Worm (Caenorhabditis elegans): ENCODE results near the gene C17B7.5.
"Not testable (repeated sequence)": the region's sequence is repeated elsewhere in the genome, so short reads cannot be mapped to it uniquely, and the experiment has no call there.

Gene C17B7.5

DNA sequence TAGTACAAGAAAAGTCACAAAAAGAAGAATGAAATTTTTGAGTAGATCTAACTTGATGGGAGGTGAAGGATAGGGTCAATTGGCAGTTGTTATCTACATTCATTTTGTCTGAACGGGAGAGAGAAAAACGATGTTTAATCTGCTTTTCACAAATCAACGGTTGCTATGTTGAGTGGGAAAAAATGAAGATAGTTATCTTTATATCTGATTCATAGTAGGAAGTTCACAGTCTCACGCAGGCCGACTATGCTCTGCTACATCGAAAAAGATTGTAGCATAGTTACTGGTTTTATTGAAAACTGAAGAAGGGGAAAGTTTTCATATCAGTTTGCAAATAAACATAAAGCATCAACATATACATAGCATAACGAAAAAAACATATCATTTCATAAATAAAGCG, 22.1 kb downstream of the C17B7.5 start:
- TF ChIP-seq unc-62 (GFP tag; optimal IDR thresholded peaks at IDR 0.05 in 1 of 2) (peak in 1 of 2 experiments; percentile 28), unc-62 (tag; optimal IDR thresholded peaks at IDR 0.05) (no peak), F44E2.7 (GFP tag; IDR thresholded peaks at IDR 0.05) (no peak)

DNA sequence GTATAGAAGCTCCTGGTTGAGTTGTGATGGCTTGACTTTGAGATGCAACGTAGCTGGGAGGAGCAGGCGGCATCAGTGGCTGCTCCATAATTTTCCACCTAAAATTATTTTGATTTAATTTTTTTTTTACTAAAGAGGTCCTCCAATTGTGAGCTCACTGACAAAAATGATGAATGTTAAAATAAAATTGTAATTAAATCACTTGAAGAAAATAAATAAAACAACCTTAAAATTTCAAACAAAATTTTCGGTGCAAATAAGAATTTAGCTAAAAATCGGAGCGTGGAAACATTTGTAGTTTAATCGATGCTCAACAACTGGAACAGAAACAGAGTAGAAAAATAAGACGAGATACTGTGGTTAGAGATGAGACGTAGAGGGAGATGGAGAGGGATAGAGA, 23.7 kb downstream of the C17B7.5 start, which contains the start of gene scrm-3:
TSS of gene scrm-3 (minus strand) at position 101 of the 400 bp plus-strand sequence.
- TF ChIP-seq ZK546.5 (tag; optimal IDR thresholded peaks at IDR 0.05), result no peak
- no peak for TF ChIP-seq hlh-30 (tag; optimal IDR thresholded peaks at IDR 0.05; ENCODE audit: insufficient read depth)
- TF ChIP-seq set-16 (GFP tag; IDR thresholded peaks at IDR 0.05), result no peak
- no peak for TF ChIP-seq madf-5 (GFP tag; IDR thresholded peaks at IDR 0.05)

DNA sequence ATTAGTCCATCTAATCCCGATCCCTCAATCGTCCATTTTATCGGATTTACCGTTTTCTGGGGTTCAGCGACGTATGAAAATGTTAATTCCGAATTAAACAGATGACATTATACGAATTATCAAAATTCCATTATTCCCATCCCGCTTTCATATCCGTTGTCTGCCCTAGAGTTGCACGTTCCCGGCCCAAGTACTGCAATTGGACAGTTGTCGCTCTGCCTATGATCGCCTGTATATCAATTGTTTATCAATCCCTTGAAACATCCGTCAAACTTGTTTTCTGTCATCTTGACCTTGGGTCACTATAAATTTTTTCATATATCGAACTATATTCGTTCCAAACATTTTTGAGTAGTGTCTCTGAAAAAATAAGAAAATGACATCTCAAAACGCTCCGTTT, 24.8 kb downstream of the C17B7.5 start, which contains the start of gene C04E12.5:
TSS of gene C04E12.5 (plus strand) at position 301 of the 400 bp plus-strand sequence.
- no peak for TF ChIP-seq pqm-1 (tag; optimal IDR thresholded peaks at IDR 0.05)
- peak in 1 of 2 experiments; percentile 78 for TF ChIP-seq unc-62 (GFP tag; optimal IDR thresholded peaks at IDR 0.05 in 1 of 2)
- TF ChIP-seq unc-62 (tag; optimal IDR thresholded peaks at IDR 0.05), result no peak

DNA sequence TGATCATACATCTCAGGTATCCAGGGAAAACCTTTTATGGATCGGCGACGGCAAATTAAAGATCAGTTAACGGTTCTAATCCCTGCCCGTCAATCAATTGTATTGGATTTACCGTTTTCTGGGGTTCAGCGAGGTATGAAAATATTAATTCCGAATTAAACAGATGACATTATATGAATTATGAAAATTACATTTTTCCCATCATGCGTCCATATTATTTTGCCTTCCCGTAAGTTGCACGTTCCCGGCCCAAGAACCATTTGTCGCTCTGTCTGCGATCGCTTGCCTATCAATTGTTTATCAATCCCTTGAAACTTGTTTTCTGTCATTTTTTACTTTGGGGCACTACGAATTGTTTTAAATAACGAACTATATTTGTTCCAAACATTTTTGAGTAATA, 28.2 kb downstream of the C17B7.5 start:
- TF ChIP-seq unc-62 (GFP tag; optimal IDR thresholded peaks at IDR 0.05 in 1 of 2) (peak in 1 of 2 experiments; percentile 97), unc-62 (tag; optimal IDR thresholded peaks at IDR 0.05) (no peak), mxl-2 (GFP tag; conservative IDR thresholded peaks at IDR 0.05) (no peak)

DNA sequence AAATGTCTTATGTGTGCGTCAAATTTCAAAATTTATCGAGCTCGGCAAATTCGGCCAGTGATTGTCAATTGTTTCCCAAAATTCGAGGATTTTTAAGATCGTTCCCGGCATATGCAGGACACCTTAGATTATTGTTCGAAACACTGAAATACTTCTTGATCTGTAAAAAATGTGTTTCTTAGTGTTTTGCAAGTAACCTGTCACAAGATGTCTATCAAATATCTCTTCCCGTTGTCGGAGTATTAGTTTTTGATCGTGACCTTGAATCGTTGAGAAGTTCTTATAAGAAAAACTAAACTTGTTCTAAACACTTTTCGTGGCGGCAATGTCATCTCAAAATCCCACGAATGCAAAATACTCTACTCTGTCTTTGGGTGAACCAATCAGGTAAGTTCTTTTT, 29.0 kb downstream of the C17B7.5 start, which contains the start of gene C04E12.4:
TSS of gene C04E12.4 (plus strand) at position 301 of the 400 bp plus-strand sequence.
- TF ChIP-seq nhr-76 (tag; optimal IDR thresholded peaks at IDR 0.05) (no peak), aha-1 (tag) (peak; percentile 88), nhr-28 (tag; optimal IDR thresholded peaks at IDR 0.05) (peak; percentile 22)

DNA sequence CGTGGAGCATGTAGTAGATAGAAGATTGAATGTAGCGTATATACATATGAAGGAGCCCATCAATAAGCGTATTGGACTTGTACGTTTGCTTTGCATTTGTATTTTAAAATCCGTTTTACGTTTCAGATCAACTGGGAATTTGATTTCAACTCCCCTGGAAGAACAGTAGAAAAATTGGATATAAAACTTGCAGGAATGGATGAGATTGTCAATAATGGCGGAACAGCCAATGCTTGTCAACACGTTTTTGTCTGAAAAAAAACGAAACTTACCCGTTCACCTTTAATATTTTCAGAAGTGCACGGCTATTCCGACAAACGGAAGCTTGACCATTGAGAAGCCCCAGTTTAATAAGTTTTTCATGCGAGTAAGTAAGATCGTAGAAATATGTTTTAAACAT, 34.3 kb downstream of the C17B7.5 start, which contains the start of gene C04E12.2:
TSS of gene C04E12.2 (plus strand) at position 301 of the 400 bp plus-strand sequence.
- not testable (repeated sequence) for TF ChIP-seq unc-39 (tag; optimal IDR thresholded peaks at IDR 0.05); lin-38 (GFP tag; IDR thresholded peaks at IDR 0.05); ztf-7 (tag; optimal IDR thresholded peaks at IDR 0.05)

DNA sequence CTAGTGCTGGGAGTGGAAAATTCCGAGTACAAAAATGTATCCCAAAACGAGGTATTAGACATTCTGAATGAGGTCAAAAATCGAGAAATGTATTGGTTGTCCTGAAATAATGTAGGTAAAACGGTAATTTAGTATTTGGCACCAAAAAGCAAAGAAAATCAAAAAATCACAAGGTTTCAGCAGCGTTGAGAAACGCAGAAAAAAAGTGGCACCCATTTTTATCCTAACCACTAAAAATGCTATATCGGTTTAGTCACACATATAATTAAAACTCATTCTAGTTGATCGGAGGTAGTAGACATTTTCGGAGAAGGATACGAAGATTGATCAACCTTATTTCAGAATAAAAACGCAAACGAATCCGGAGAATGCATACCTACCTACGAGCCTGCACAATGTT, 39.2 kb downstream of the C17B7.5 start, which contains the start of gene srx-121:
TSS of gene srx-121 (minus strand) at position 101 of the 400 bp plus-strand sequence.
- no peak for TF ChIP-seq lin-38 (GFP tag; IDR thresholded peaks at IDR 0.05)
- TF ChIP-seq lin-39 (tag; optimal IDR thresholded peaks at IDR 0.05), result no peak
- no peak for TF ChIP-seq nhr-11 (tag; optimal IDR thresholded peaks at IDR 0.05)
- no peak for TF ChIP-seq tra-1 (GFP tag; IDR thresholded peaks at IDR 0.05)
- no peak for TF ChIP-seq nhr-77 (tag; optimal IDR thresholded peaks at IDR 0.05)
- no peak for TF ChIP-seq zfp-3 (GFP tag; conservative IDR thresholded peaks at IDR 0.05)
- no peak for TF ChIP-seq gei-8 (GFP tag; optimal IDR thresholded peaks at IDR 0.05)
- TF ChIP-seq lim-7 (GFP tag; IDR thresholded peaks at IDR 0.05), result no peak
- TF ChIP-seq snpc-4 (tag; optimal IDR thresholded peaks at IDR 0.05), result no peak

DNA sequence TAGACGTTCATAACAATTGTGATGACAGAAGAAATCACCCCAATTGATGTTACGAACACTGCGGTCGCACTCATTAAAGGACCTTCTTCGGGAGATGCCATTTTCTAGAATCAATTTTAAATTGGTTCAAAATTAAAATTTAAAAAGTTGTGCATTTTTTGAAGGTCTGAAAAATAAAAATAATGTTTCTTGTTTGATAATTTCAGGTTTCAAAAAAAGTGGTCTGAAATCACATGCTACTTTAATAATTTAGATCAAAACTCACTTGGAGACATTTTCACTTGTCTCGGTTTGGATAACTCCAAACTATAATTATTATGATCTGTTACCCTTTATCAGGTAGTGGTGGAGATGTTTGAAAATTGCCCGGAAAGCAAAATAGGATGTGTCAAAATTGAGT, 43.5 kb downstream of the C17B7.5 start, which contains the start of gene srbc-2:
TSS of gene srbc-2 (minus strand) at position 101 of the 400 bp plus-strand sequence.
- TF ChIP-seq tra-1 (GFP tag; IDR thresholded peaks at IDR 0.05) (no peak), mep-1 (tag; optimal IDR thresholded peaks at IDR 0.05) (no peak), cey-2 (tag; optimal IDR thresholded peaks at IDR 0.05; ENCODE audit: borderline replicate concordance, insufficient read depth) (no peak), nhr-11 (tag; optimal IDR thresholded peaks at IDR 0.05) (no peak), hlh-30 (tag; optimal IDR thresholded peaks at IDR 0.05; ENCODE audit: insufficient read depth) (no peak), unc-62 (GFP tag; optimal IDR thresholded peaks at IDR 0.05 in 1 of 2) (no peak), unc-62 (tag; optimal IDR thresholded peaks at IDR 0.05) (no peak)
